Fruit fly (Drosophila melanogaster): ENCODE results near the gene CG3061.
A peak's percentile ranks its signal among the peaks of the same experiment; 100 is the strongest.

The CG3061 gene

DNA sequence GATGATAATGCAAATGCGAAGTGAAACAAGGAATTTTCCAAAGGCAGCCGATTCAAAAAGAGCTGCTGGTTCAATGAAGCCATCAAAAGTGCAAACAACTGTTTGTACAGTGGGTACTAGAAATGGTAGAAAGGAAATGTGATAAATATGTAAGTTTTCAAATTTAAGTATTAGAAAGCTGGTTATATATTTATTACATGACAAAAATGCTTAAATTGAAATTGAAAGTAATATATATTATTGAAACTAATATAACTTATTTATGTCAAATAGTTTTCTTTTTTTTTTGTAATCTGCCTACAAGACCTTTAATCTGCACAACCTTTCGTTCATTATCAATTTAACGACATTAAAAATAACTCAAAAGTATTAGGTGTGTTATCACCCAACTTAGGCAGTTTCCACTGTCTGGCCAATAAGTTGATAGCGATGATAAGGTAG, 16.6 kb downstream of the CG3061 start (continued):
- no peak for TF ChIP-seq CG14860 (GFP tag; IDR thresholded peaks at IDR 0.05; ENCODE audit: partially characterized antibody)
- peak; percentile 59 for TF ChIP-seq gem (tag; optimal IDR thresholded peaks at IDR 0.05)
- TF ChIP-seq fd96Cb (tag; optimal IDR thresholded peaks at IDR 0.05): no peak
- TF ChIP-seq CG17328 (GFP tag; IDR thresholded peaks at IDR 0.05): no peak
- no peak for TF ChIP-seq ase (GFP tag; IDR thresholded peaks at IDR 0.05)
- no peak for TF ChIP-seq ac (GFP tag; optimal IDR thresholded peaks at IDR 0.05)
- TF ChIP-seq ftz-f1 (GFP tag; optimal IDR thresholded peaks at IDR 0.05): no peak
- TF ChIP-seq z (GFP tag; IDR thresholded peaks at IDR 0.05): no peak
- no peak for TF ChIP-seq CG4328 (GFP tag; optimal IDR thresholded peaks at IDR 0.05)
- TF ChIP-seq PHDP (tag; optimal IDR thresholded peaks at IDR 0.05): peak; percentile 52
- no peak for TF ChIP-seq CG12769 (tag; optimal IDR thresholded peaks at IDR 0.05)
- peak; percentile 7 for TF ChIP-seq NfI (GFP tag; optimal IDR thresholded peaks at IDR 0.05)
- peak; percentile 65 for TF ChIP-seq CG2678 (tag; optimal IDR thresholded peaks at IDR 0.05)
- TF ChIP-seq Sin3A (optimal IDR thresholded peaks at IDR 0.05): no peak
- TF ChIP-seq CG7839 (tag; optimal IDR thresholded peaks at IDR 0.05): peak; percentile 43
- TF ChIP-seq Hand (GFP tag; optimal IDR thresholded peaks at IDR 0.05): peak; percentile 2
- no peak for TF ChIP-seq Awh (GFP tag; IDR thresholded peaks at IDR 0.05)
- TF ChIP-seq unpg (GFP tag; optimal IDR thresholded peaks at IDR 0.05): peak; percentile 10
- TF ChIP-seq CoRest (tag; optimal IDR thresholded peaks at IDR 0.05): peak; percentile 44
- TF ChIP-seq nerfin-2 (GFP tag; IDR thresholded peaks at IDR 0.05; ENCODE audit: partially characterized antibody): no peak
- no peak for TF ChIP-seq chinmo (GFP tag; IDR thresholded peaks at IDR 0.05; ENCODE audit: partially characterized antibody)
- no peak for TF ChIP-seq Taf1 (GFP tag; IDR thresholded peaks at IDR 0.05)
- TF ChIP-seq vnd (GFP tag; IDR thresholded peaks at IDR 0.05; ENCODE audit: partially characterized antibody): no peak
- TF ChIP-seq sug (tag; optimal IDR thresholded peaks at IDR 0.05): peak; percentile 46
- peak; percentile 10 for TF ChIP-seq CG15514 (GFP tag; optimal IDR thresholded peaks at IDR 0.05)
- TF ChIP-seq CG6272 (GFP tag; IDR thresholded peaks at IDR 0.05): no peak
- no peak for TF ChIP-seq BEAF-32 (GFP tag; optimal IDR thresholded peaks at IDR 0.05)
- no peak for TF ChIP-seq CG4707 (GFP tag; optimal IDR thresholded peaks at IDR 0.05)
- TF ChIP-seq E2f1 (GFP tag; IDR thresholded peaks at IDR 0.05): no peak
- no peak for TF ChIP-seq dimm (GFP tag; IDR thresholded peaks at IDR 0.05)
- TF ChIP-seq CG2712 (tag; optimal IDR thresholded peaks at IDR 0.05): peak; percentile 19
- no peak for TF ChIP-seq CG2202 (tag; optimal IDR thresholded peaks at IDR 0.05)
- TF ChIP-seq nmo (GFP tag; optimal IDR thresholded peaks at IDR 0.05): peak; percentile 22
- 0 out of 2 replicates have a peak, but pooled peaks have one; percentile 12 for TF ChIP-seq CG32532 (GFP tag; IDR thresholded peaks at IDR 0.05)
- no peak; the same call in 1 of the 2 replicates for TF ChIP-seq al (GFP tag; IDR thresholded peaks at IDR 0.05)
- no peak for TF ChIP-seq fd102C (GFP tag; optimal IDR thresholded peaks at IDR 0.05)
- peak; percentile 9 for TF ChIP-seq CG17385 (GFP tag; optimal IDR thresholded peaks at IDR 0.05)
- TF ChIP-seq luna (GFP tag; optimal IDR thresholded peaks at IDR 0.05): no peak
- no peak for TF ChIP-seq Mrtf (GFP tag; IDR thresholded peaks at IDR 0.05)
- no peak for TF ChIP-seq CG2129 (GFP tag; IDR thresholded peaks at IDR 0.05; ENCODE audit: partially characterized antibody)
- TF ChIP-seq Opbp (GFP tag; IDR thresholded peaks at IDR 0.05; ENCODE audit: partially characterized antibody): no peak
- no peak for TF ChIP-seq CG8089 (GFP tag; optimal IDR thresholded peaks at IDR 0.05)
- TF ChIP-seq CG18764 (GFP tag; optimal IDR thresholded peaks at IDR 0.05): no peak
- TF ChIP-seq CG14667 (GFP tag; IDR thresholded peaks at IDR 0.05): no peak
- TF ChIP-seq CG7963 (GFP tag; IDR thresholded peaks at IDR 0.05; ENCODE audit: partially characterized antibody): no peak
- peak; percentile 2 for TF ChIP-seq Fer2 (tag; optimal IDR thresholded peaks at IDR 0.05)
- TF ChIP-seq CG8388 (GFP tag; optimal IDR thresholded peaks at IDR 0.05): no peak
- no peak for TF ChIP-seq CG18476 (GFP tag; optimal IDR thresholded peaks at IDR 0.05)
- no peak for TF ChIP-seq Hey (tag; optimal IDR thresholded peaks at IDR 0.05)
- no peak for TF ChIP-seq oc (tag; optimal IDR thresholded peaks at IDR 0.05)
